Fruit fly (Drosophila melanogaster) whole organism, embryonic: Measurements from ENCODE around the gene Drice.

Experiments
- BEAF-32 ChIP-seq: fragments of 200-800 bp; sonication (Bioruptor generic); optimal IDR thresholded peaks from 3 replicates; lab custom pipeline; 2017; ENCODE audit warnings: missing biosample characterization, missing genetic modification characterization, mild to moderate bottlenecking, moderate library complexity, missing genetic modification reagents
- Bteb2 ChIP-seq: fragments of 200-800 bp; sonication (Bioruptor generic); optimal IDR thresholded peaks from 2 replicates; lab custom pipeline; 2016; ENCODE audit warnings: missing biosample characterization, missing genetic modification characterization
- CG10147 ChIP-seq: fragments of 200-800 bp; sonication (Bioruptor generic); optimal IDR thresholded peaks from 2 replicates; lab custom pipeline; 2019; ENCODE audit warnings: missing biosample characterization, mild to moderate bottlenecking, missing genetic modification characterization, moderate library complexity
- CG10209 ChIP-seq: fragments of 200-800 bp; sonication (Bioruptor generic); optimal IDR thresholded peaks from 3 replicates; lab custom pipeline; 2017; ENCODE audit warnings: missing biosample characterization, mild to moderate bottlenecking, missing genetic modification characterization, missing genetic modification reagents
- CG10462 ChIP-seq: fragments of 200-800 bp; sonication (Bioruptor generic); optimal IDR thresholded peaks from 2 replicates; lab custom pipeline; 2016; ENCODE audit warnings: missing biosample characterization, missing genetic modification characterization
- CG11398 ChIP-seq: fragments of 200-800 bp; sonication (Bioruptor generic); optimal IDR thresholded peaks from 2 replicates; lab custom pipeline; 2016; ENCODE audit warnings: missing biosample characterization, missing genetic modification characterization
- CG11456 ChIP-seq: fragments of 200-800 bp; sonication (Bioruptor generic); IDR thresholded peaks from 3 replicates; pipeline ENCODE4 v1.3.6; 2022; ENCODE audit warnings: missing biosample characterization, missing genetic modification characterization
- CG13287 ChIP-seq: fragments of 200-800 bp; sonication (Bioruptor generic); IDR thresholded peaks from 2 replicates; pipeline ENCODE4 v1.3.6; 2022; ENCODE audit warnings: missing biosample characterization, missing genetic modification characterization; ENCODE audit not compliant: partially characterized antibody
- CG13775 ChIP-seq: fragments of 200-800 bp; sonication (Bioruptor generic); optimal IDR thresholded peaks from 3 replicates; lab custom pipeline; 2017; ENCODE audit warnings: missing biosample characterization, mild to moderate bottlenecking, missing genetic modification characterization
- CG15269 ChIP-seq: fragments of 200-800 bp; sonication (Bioruptor generic); optimal IDR thresholded peaks from 2 replicates; lab custom pipeline; 2018; ENCODE audit warnings: missing biosample characterization, mild to moderate bottlenecking, missing genetic modification characterization, moderate library complexity
- CG17361 ChIP-seq: fragments of 200-800 bp; sonication (Bioruptor generic); IDR thresholded peaks from 3 replicates; pipeline ENCODE4 v1.3.6; 2022; ENCODE audit warnings: missing biosample characterization, missing genetic modification characterization
- CG18011 ChIP-seq: fragments of 200-800 bp; sonication (Bioruptor generic); optimal IDR thresholded peaks from 2 replicates; lab custom pipeline; 2017; ENCODE audit warnings: missing biosample characterization, missing genetic modification characterization, mild to moderate bottlenecking, moderate library complexity, missing genotype
- CG18262 ChIP-seq: fragments of 200-800 bp; optimal IDR thresholded peaks from 3 replicates; lab custom pipeline; 2019; ENCODE audit warnings: missing biosample characterization, mild to moderate bottlenecking, missing genetic modification characterization, moderate library complexity
- CG34376 ChIP-seq: fragments of 200-800 bp; sonication (Bioruptor generic); optimal IDR thresholded peaks from 2 replicates; lab custom pipeline; 2018; ENCODE audit warnings: missing biosample characterization, mild to moderate bottlenecking, missing genetic modification characterization
- CG4328 ChIP-seq: fragments of 200-800 bp; sonication (Bioruptor generic); optimal IDR thresholded peaks from 3 replicates; lab custom pipeline; 2017; ENCODE audit warnings: missing biosample characterization, missing genetic modification reagents, missing genetic modification characterization
- CG4707 ChIP-seq: fragments of 200-800 bp; sonication (Bioruptor generic); optimal IDR thresholded peaks from 2 replicates; lab custom pipeline; 2018; ENCODE audit warnings: missing biosample characterization, mild to moderate bottlenecking, missing genetic modification characterization, moderate library complexity
- CG9215 ChIP-seq: fragments of 200-800 bp; sonication (Bioruptor generic); IDR thresholded peaks from 2 replicates; pipeline ENCODE4 v1.3.6; 2022; ENCODE audit warnings: missing biosample characterization, missing genetic modification characterization
- CG9932 ChIP-seq: fragments of 200-800 bp; sonication (Bioruptor generic); IDR thresholded peaks from 2 replicates; pipeline ENCODE4 v1.3.6; 2022; ENCODE audit warnings: missing biosample characterization, missing genetic modification characterization
- Deaf1 ChIP-seq: fragments of 200-800 bp; optimal IDR thresholded peaks from 3 replicates; lab custom pipeline; 2019; ENCODE audit warnings: missing biosample characterization, mild to moderate bottlenecking, missing genetic modification characterization, moderate library complexity
- Dek ChIP-seq: fragments of 200-800 bp; sonication (Bioruptor generic); optimal IDR thresholded peaks from 3 replicates; lab custom pipeline; 2019; ENCODE audit warnings: missing biosample characterization, mild to moderate bottlenecking, missing genetic modification characterization, moderate library complexity
- Dref ChIP-seq: fragments of 200-800 bp; sonication (Bioruptor generic); IDR thresholded peaks from 2 replicates; pipeline ENCODE4 v1.3.6; 2022; ENCODE audit warnings: missing biosample characterization, missing genetic modification characterization
- Eip74EF ChIP-seq, 2 experiments: fragments of 200-800 bp in 1 of 2; fragments of >200 bp in 1 of 2; sonication (Bioruptor generic) in 1 of 2; optimal IDR thresholded peaks; 2 replicates each; lab custom pipeline; 2017 to 2019; ENCODE audit warnings: missing biosample characterization in 2 of 2, missing genetic modification characterization in 2 of 2, mild to moderate bottlenecking in 1 of 2, moderate library complexity in 1 of 2
- GATAe ChIP-seq: fragments of 200-800 bp; sonication (Bioruptor generic); conservative IDR thresholded peaks from 2 replicates; pipeline ENCODE4 v1.3.6; 2022; ENCODE audit warnings: missing biosample characterization, missing genetic modification characterization
- Lpt ChIP-seq: fragments of >200 bp; optimal IDR thresholded peaks from 2 replicates; lab custom pipeline; 2018; ENCODE audit warnings: missing biosample characterization, missing genetic modification characterization
- Mes4 ChIP-seq: fragments of 200-800 bp; sonication (Bioruptor generic); optimal IDR thresholded peaks from 2 replicates; lab custom pipeline; 2016; ENCODE audit warnings: missing biosample characterization, missing genetic modification characterization
- Myb ChIP-seq: fragments of 200-800 bp; sonication (Bioruptor generic); optimal IDR thresholded peaks from 2 replicates; lab custom pipeline; 2016; ENCODE audit warnings: missing biosample characterization, missing genetic modification characterization
- Neu2 ChIP-seq: fragments of 200-800 bp; sonication (Bioruptor generic); optimal IDR thresholded peaks from 3 replicates; lab custom pipeline; 2016; ENCODE audit warnings: missing biosample characterization, missing genetic modification characterization, borderline replicate concordance
- NfI ChIP-seq: fragments of 200-800 bp; sonication (Bioruptor generic); optimal IDR thresholded peaks from 3 replicates; lab custom pipeline; 2018; ENCODE audit warnings: missing biosample characterization, mild to moderate bottlenecking, missing genetic modification characterization, moderate library complexity
- Optix ChIP-seq: fragments of 200-800 bp; sonication (Bioruptor generic); IDR thresholded peaks from 3 replicates; pipeline ENCODE4 v1.3.6; 2022; ENCODE audit warnings: missing biosample characterization, missing genetic modification characterization
- Scr ChIP-seq: fragments of 200-800 bp; sonication (Bioruptor generic); IDR thresholded peaks from 2 replicates; pipeline ENCODE4 v1.3.6; 2022; ENCODE audit warnings: missing biosample characterization, missing genetic modification characterization; ENCODE audit not compliant: partially characterized antibody
- Sin3A ChIP-seq: fragments of >200 bp; optimal IDR thresholded peaks from 2 replicates; lab custom pipeline; 2018
- Ssrp ChIP-seq: fragments of 200-800 bp; sonication (Bioruptor generic); optimal IDR thresholded peaks from 2 replicates; lab custom pipeline; 2018; ENCODE audit warnings: missing biosample characterization, mild to moderate bottlenecking, missing genetic modification characterization, moderate library complexity
- Xbp1 ChIP-seq: fragments of 200-800 bp; sonication (Bioruptor generic); optimal IDR thresholded peaks from 3 replicates; lab custom pipeline; 2016; ENCODE audit warnings: missing biosample characterization, mild to moderate bottlenecking, missing genetic modification characterization
- bowl ChIP-seq: fragments of 200-800 bp; sonication (Bioruptor generic); IDR thresholded peaks from 2 replicates; pipeline ENCODE4 v1.3.6; 2022; ENCODE audit warnings: missing biosample characterization, missing genetic modification characterization
- br ChIP-seq: fragments of >200 bp; optimal IDR thresholded peaks from 2 replicates; lab custom pipeline; 2017
- cato ChIP-seq: fragments of 200-800 bp; sonication (Bioruptor generic); optimal IDR thresholded peaks from 2 replicates; lab custom pipeline; 2016; ENCODE audit warnings: missing biosample characterization, missing genetic modification characterization, borderline replicate concordance
- danr ChIP-seq: fragments of 200-800 bp; sonication (Bioruptor generic); IDR thresholded peaks from 2 replicates; pipeline ENCODE4 v1.3.6; 2022; ENCODE audit warnings: missing biosample characterization, missing genetic modification characterization
- dimm ChIP-seq: fragments of 200-800 bp; sonication (Bioruptor generic); IDR thresholded peaks from 2 replicates; pipeline ENCODE4 v1.3.6; 2022; ENCODE audit warnings: missing biosample characterization, missing genetic modification characterization
- emc ChIP-seq: fragments of 200-800 bp; sonication (Bioruptor generic); optimal IDR thresholded peaks from 2 replicates; lab custom pipeline; 2016; ENCODE audit warnings: missing biosample characterization, missing genetic modification characterization
- eve ChIP-seq, 2 experiments: fragments of >200 bp; optimal IDR thresholded peaks; 2 replicates each; lab custom pipeline; 2017; ENCODE audit warnings: missing biosample characterization in 2 of 2, missing genetic modification characterization in 2 of 2
- eyg ChIP-seq: fragments of 200-800 bp; sonication (Bioruptor generic); optimal IDR thresholded peaks from 3 replicates; lab custom pipeline; 2016; ENCODE audit warnings: missing biosample characterization, missing genetic modification characterization
- gsb ChIP-seq: fragments of 200-800 bp; sonication (Bioruptor generic); IDR thresholded peaks from 2 replicates; pipeline ENCODE4 v1.3.6; 2022; ENCODE audit warnings: missing biosample characterization, missing genetic modification characterization
- inv ChIP-seq: fragments of 200-800 bp; sonication (Bioruptor generic); IDR thresholded peaks from 2 replicates; pipeline ENCODE4 v1.3.6; 2022; ENCODE audit warnings: missing biosample characterization, missing genetic modification characterization; ENCODE audit not compliant: partially characterized antibody
- lmd ChIP-seq: fragments of 200-800 bp; sonication (Bioruptor generic); IDR thresholded peaks from 2 replicates; pipeline ENCODE4 v1.3.6; 2022; ENCODE audit warnings: missing biosample characterization, missing genetic modification characterization
- odd ChIP-seq: fragments of 200-800 bp; sonication (Bioruptor generic); optimal IDR thresholded peaks from 2 replicates; lab custom pipeline; 2017; ENCODE audit warnings: missing biosample characterization, mild to moderate bottlenecking, missing genetic modification characterization
- org-1 ChIP-seq: fragments of 200-800 bp; sonication (Bioruptor generic); optimal IDR thresholded peaks from 2 replicates; lab custom pipeline; 2017; ENCODE audit warnings: missing biosample characterization, missing genetic modification characterization
- pum ChIP-seq: fragments of 200-800 bp; sonication (Bioruptor generic); optimal IDR thresholded peaks from 2 replicates; lab custom pipeline; 2016; ENCODE audit warnings: missing biosample characterization, missing genetic modification characterization
- seq ChIP-seq: fragments of 200-800 bp; sonication (Bioruptor generic); IDR thresholded peaks from 2 replicates; pipeline ENCODE4 v1.3.6; 2022; ENCODE audit warnings: missing biosample characterization, missing genetic modification characterization
- sisA ChIP-seq: fragments of 200-800 bp; sonication (Bioruptor generic); IDR thresholded peaks from 2 replicates; pipeline ENCODE4 v1.3.6; 2022; ENCODE audit warnings: missing biosample characterization, missing genetic modification characterization
- sob ChIP-seq: fragments of 200-800 bp; sonication (Bioruptor generic); IDR thresholded peaks from 2 replicates; pipeline ENCODE4 v1.3.6; 2022; ENCODE audit warnings: missing biosample characterization, missing genetic modification characterization
- sr ChIP-seq: fragments of 200-800 bp; sonication (Bioruptor generic); IDR thresholded peaks from 3 replicates; pipeline ENCODE4 v1.3.6; 2022; ENCODE audit warnings: missing biosample characterization, missing genetic modification characterization
- tgo ChIP-seq: fragments of 200-800 bp; sonication (Bioruptor generic); IDR thresholded peaks from 3 replicates; pipeline ENCODE4 v1.3.6; 2022; ENCODE audit warnings: missing biosample characterization, missing genetic modification characterization
- usp ChIP-seq: fragments of >200 bp; optimal IDR thresholded peaks from 2 replicates; lab custom pipeline; 2017; ENCODE audit warnings: missing biosample characterization, missing genetic modification characterization

Drice gene

dm6 chr3R:29830925-29831324 lies 31.5 kb downstream of the Drice start (continued):
- TF ChIP-seq cato (GFP tag; lab: Kevin White, UChicago) (no peak), CG18262 (peak; percentile 66), CG15269 (tag; lab: Kevin White, UChicago) (no peak), seq (GFP tag; lab: Robert Waterston, UW) (no peak), NfI (GFP tag; lab: Kevin White, UChicago) (no peak), CG10147 (GFP tag; lab: Kevin White, UChicago) (no peak), CG13775 (GFP tag; lab: Kevin White, UChicago) (no peak), CG11456 (GFP tag; lab: Robert Waterston, UW) (no peak), sisA (no peak), CG10209 (GFP tag; lab: Kevin White, UChicago) (no peak), CG34376 (no peak), Myb (GFP tag; lab: Kevin White, UChicago) (no peak), CG17361 (no peak), Dref (GFP tag; lab: Robert Waterston, UW) (no peak), br (lab: Kevin White, UChicago) (no peak), sob (GFP tag; lab: Robert Waterston, UW) (no peak), CG9215 (GFP tag; lab: Robert Waterston, UW) (no peak), Bteb2 (GFP tag; lab: Kevin White, UChicago) (no peak), Ssrp (no peak), Dek (tag; lab: Kevin White, UChicago) (no peak), tgo (no peak), sr (GFP tag; lab: Robert Waterston, UW) (no peak), usp (no peak), CG4707 (GFP tag; lab: Kevin White, UChicago) (no peak), lmd (GFP tag; lab: Robert Waterston, UW) (no peak), Eip74EF (GFP tag; optimal IDR thresholded peaks at IDR 0.05; lab: Kevin White, UChicago) (peak in 1 of 2 experiments; percentile 37), Neu2 (GFP tag; lab: Kevin White, UChicago) (no peak), eve (GFP tag; optimal IDR thresholded peaks at IDR 0.05; lab: Kevin White, UChicago) (no peak), gsb (GFP tag; lab: Robert Waterston, UW) (no peak), Mes4 (GFP tag; lab: Kevin White, UChicago) (no peak), Lpt (GFP tag; lab: Kevin White, UChicago) (no peak), CG18011 (no peak), CG11398 (GFP tag; lab: Kevin White, UChicago) (no peak), Xbp1 (no peak), Scr (GFP tag; lab: Robert Waterston, UW) (no peak), Deaf1 (tag; lab: Kevin White, UChicago) (no peak), CG13287 (GFP tag; lab: Robert Waterston, UW) (no peak), emc (GFP tag; lab: Kevin White, UChicago) (no peak), pum (GFP tag; lab: Kevin White, UChicago) (no peak), Sin3A (lab: Kevin White, UChicago) (no peak), dimm (GFP tag; lab: Robert Waterston, UW) (no peak), BEAF-32 (GFP tag; lab: Kevin White, UChicago) (no peak), inv (GFP tag; lab: Robert Waterston, UW) (no peak), CG10462 (GFP tag; lab: Kevin White, UChicago) (no peak), odd (GFP tag; lab: Kevin White, UChicago) (no peak), GATAe (GFP tag; lab: Robert Waterston, UW) (no peak), CG4328 (GFP tag; lab: Kevin White, UChicago) (peak; percentile 33), danr (no peak), org-1 (no peak), eyg (GFP tag; lab: Kevin White, UChicago) (no peak), CG9932 (GFP tag; lab: Robert Waterston, UW) (no peak), Optix (no peak), bowl (GFP tag; lab: Robert Waterston, UW) (no peak)
